Fruit fly (Drosophila melanogaster) whole organism, prepupa: ENCODE data around the gene bun.

Experiments used
- CG3032 ChIP-seq: fragments of 200-800 bp; optimal IDR thresholded peaks from 2 replicates; lab custom pipeline; 2019; ENCODE audit warnings: missing biosample characterization, mild to moderate bottlenecking, missing genetic modification characterization, moderate library complexity
- CG34406 ChIP-seq: fragments of 200-800 bp; sonication (Bioruptor generic); optimal IDR thresholded peaks from 3 replicates; lab custom pipeline; 2016; ENCODE audit warnings: missing biosample characterization, missing genetic modification characterization
- CG4318 ChIP-seq: fragments of 200-800 bp; sonication (Bioruptor generic); optimal IDR thresholded peaks from 3 replicates; lab custom pipeline; 2017; ENCODE audit warnings: missing biosample characterization, mild to moderate bottlenecking, missing genetic modification characterization
- Eip78C ChIP-seq: fragments of 200-800 bp; sonication (Bioruptor generic); peaks from one replicate; lab custom pipeline; 2016; ENCODE audit warnings: missing biosample characterization, missing genetic modification characterization
- Hr39 ChIP-seq: fragments of 200-800 bp; sonication (Bioruptor generic); optimal IDR thresholded peaks from 2 replicates; lab custom pipeline; 2016; ENCODE audit warnings: missing biosample characterization, missing genetic modification characterization
- Sox14 ChIP-seq: fragments of 200-800 bp; sonication (Bioruptor generic); optimal IDR thresholded peaks from 3 replicates; lab custom pipeline; 2016; ENCODE audit warnings: missing biosample characterization, missing genetic modification characterization
- cyc ChIP-seq: fragments of 200-800 bp; sonication (Bioruptor generic); optimal IDR thresholded peaks from 3 replicates; lab custom pipeline; 2016; ENCODE audit warnings: missing biosample characterization, missing genetic modification characterization

DNA sequence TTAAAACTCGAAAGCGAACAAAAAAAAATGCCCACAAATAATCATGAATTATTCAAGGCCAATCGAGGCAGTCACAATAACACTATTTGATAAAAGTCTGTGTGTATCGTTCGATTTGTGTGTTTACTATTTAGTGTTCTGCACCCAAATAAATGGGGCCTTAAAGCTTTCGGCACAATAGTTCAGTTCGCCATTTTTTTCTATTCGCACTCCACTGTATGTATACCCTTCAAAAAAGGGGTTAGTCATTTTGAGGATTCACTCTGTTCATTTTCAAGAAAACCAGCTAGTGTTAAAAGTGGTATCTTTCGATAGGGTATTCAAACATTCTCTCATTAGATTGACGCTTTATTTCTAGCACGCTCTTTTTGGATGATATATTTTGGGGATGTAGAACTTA, 78.7 kb downstream of the bun start:
- no peak for TF ChIP-seq cyc
- TF ChIP-seq CG34406 (GFP tag; lab: Kevin White, UChicago), result no peak
- no peak for TF ChIP-seq Sox14 (GFP tag; lab: Kevin White, UChicago)
- TF ChIP-seq CG4318, result no peak
- no peak for TF ChIP-seq CG3032 (tag; lab: Kevin White, UChicago)
- TF ChIP-seq Hr39 (GFP tag; lab: Kevin White, UChicago), result no peak
- no peak for TF ChIP-seq Eip78C (GFP tag; lab: Kevin White, UChicago)
